Fruit fly (Drosophila melanogaster) whole organism, embryonic: ENCODE results near the gene Cdc23.

ENCODE experiments used
- BEAF-32 ChIP-seq: fragments of 200-800 bp; sonication (Bioruptor generic); optimal IDR thresholded peaks from 3 replicates; lab custom pipeline; 2017; ENCODE audit warnings: missing biosample characterization, missing genetic modification characterization, mild to moderate bottlenecking, moderate library complexity, missing genetic modification reagents
- CG10959 ChIP-seq: fragments of 200-800 bp; sonication (Bioruptor generic); IDR thresholded peaks from 2 replicates; pipeline ENCODE4 v1.3.6; 2022; ENCODE audit warnings: missing biosample characterization, missing genetic modification characterization
- CG12236 ChIP-seq: fragments of 200-800 bp; sonication (Bioruptor generic); optimal IDR thresholded peaks from 2 replicates; lab custom pipeline; 2016; ENCODE audit warnings: missing biosample characterization, missing genetic modification characterization
- CG17328 ChIP-seq: fragments of 200-800 bp; sonication (Bioruptor generic); IDR thresholded peaks from 2 replicates; pipeline ENCODE4 v1.3.6; 2022; ENCODE audit warnings: missing biosample characterization, missing genetic modification characterization
- CG2199 ChIP-seq: fragments of 200-800 bp; sonication (Bioruptor generic); IDR thresholded peaks from 3 replicates; pipeline ENCODE4 v1.3.6; 2022; ENCODE audit warnings: missing biosample characterization, missing genetic modification characterization
- CG30020 ChIP-seq: fragments of 200-800 bp; optimal IDR thresholded peaks from 2 replicates; lab custom pipeline; 2019; ENCODE audit warnings: missing biosample characterization, mild to moderate bottlenecking, missing genetic modification characterization, moderate library complexity
- CG4404 ChIP-seq: fragments of 200-800 bp; sonication (Bioruptor generic); IDR thresholded peaks from 2 replicates; pipeline ENCODE4 v1.3.6; 2022; ENCODE audit warnings: missing biosample characterization, missing genetic modification characterization
- CG5245 ChIP-seq: fragments of 200-800 bp; sonication (Bioruptor generic); optimal IDR thresholded peaks from 3 replicates; lab custom pipeline; 2016; ENCODE audit warnings: missing biosample characterization, missing genetic modification characterization
- CG7839 ChIP-seq: fragments of 200-800 bp; sonication (Bioruptor generic); optimal IDR thresholded peaks from 3 replicates; lab custom pipeline; 2018; ENCODE audit warnings: missing biosample characterization, mild to moderate bottlenecking, missing genetic modification characterization, moderate library complexity
- Camta ChIP-seq: fragments of 200-800 bp; sonication (Bioruptor generic); optimal IDR thresholded peaks from 2 replicates; lab custom pipeline; 2016; ENCODE audit warnings: missing biosample characterization, missing genetic modification characterization
- CoRest ChIP-seq: fragments of 200-800 bp; sonication (Bioruptor generic); optimal IDR thresholded peaks from 3 replicates; lab custom pipeline; 2018; ENCODE audit warnings: missing biosample characterization, mild to moderate bottlenecking, missing genetic modification characterization, moderate library complexity
- ERR ChIP-seq: fragments of 200-800 bp; sonication (Bioruptor generic); optimal IDR thresholded peaks from 2 replicates; lab custom pipeline; 2016; ENCODE audit warnings: missing biosample characterization, missing genetic modification characterization
- Fer1 ChIP-seq: fragments of 200-800 bp; sonication (Bioruptor generic); optimal IDR thresholded peaks from 2 replicates; lab custom pipeline; 2017; ENCODE audit warnings: missing biosample characterization, mild to moderate bottlenecking, missing genetic modification characterization
- HLHmδ ChIP-seq: fragments of 200-800 bp; sonication (Bioruptor generic); optimal IDR thresholded peaks from 2 replicates; lab custom pipeline; 2018; ENCODE audit warnings: missing biosample characterization, mild to moderate bottlenecking, missing genetic modification characterization, moderate library complexity
- Lim3 ChIP-seq: fragments of 200-800 bp; sonication (Bioruptor generic); IDR thresholded peaks from 2 replicates; pipeline ENCODE4 v1.3.6; 2022; ENCODE audit warnings: missing biosample characterization, missing genetic modification characterization
- Lpt ChIP-seq: fragments of >200 bp; optimal IDR thresholded peaks from 2 replicates; lab custom pipeline; 2018; ENCODE audit warnings: missing biosample characterization, missing genetic modification characterization
- Oli ChIP-seq: fragments of 200-800 bp; sonication (Bioruptor generic); optimal IDR thresholded peaks from 2 replicates; lab custom pipeline; 2018; ENCODE audit warnings: missing biosample characterization, mild to moderate bottlenecking, missing genetic modification characterization, moderate library complexity
- Pdp1 ChIP-seq, 2 experiments: fragments of 200-800 bp; sonication (Bioruptor generic); optimal IDR thresholded peaks; 3 replicates each; lab custom pipeline; 2016; ENCODE audit warnings: missing biosample characterization in 2 of 2, missing genetic modification characterization in 2 of 2, mild to moderate bottlenecking in 1 of 2, moderate library complexity in 1 of 2
- Stat92E ChIP-seq, 3 experiments: fragments of >200 bp in 2 of 3; fragments of 200-800 bp in 1 of 3; sonication (Bioruptor generic) in 1 of 3; optimal IDR thresholded peaks; 2 replicates each; lab custom pipeline; 2017 to 2019; ENCODE audit warnings: missing biosample characterization in 3 of 3, missing genetic modification characterization in 3 of 3, mild to moderate bottlenecking in 1 of 3, moderate library complexity in 1 of 3
- Xrp1 ChIP-seq: fragments of 200-800 bp; sonication (Bioruptor generic); IDR thresholded peaks from 2 replicates; pipeline ENCODE4 v1.3.6; 2022; ENCODE audit warnings: missing biosample characterization, missing genetic modification characterization
- abd-A ChIP-seq: fragments of 200-800 bp; sonication (Bioruptor generic); optimal IDR thresholded peaks from 3 replicates; lab custom pipeline; 2019; ENCODE audit warnings: missing biosample characterization, mild to moderate bottlenecking, missing genetic modification characterization, moderate library complexity
- ara ChIP-seq: fragments of 200-800 bp; sonication (Bioruptor generic); IDR thresholded peaks from 2 replicates; pipeline ENCODE4 v1.3.6; 2022; ENCODE audit warnings: missing biosample characterization, missing genetic modification characterization
- caup ChIP-seq: fragments of 200-800 bp; sonication (Bioruptor generic); optimal IDR thresholded peaks from 3 replicates; lab custom pipeline; 2017; ENCODE audit warnings: missing biosample characterization, mild to moderate bottlenecking, missing genetic modification characterization, moderate library complexity; ENCODE audit not compliant: severe bottlenecking
- cg ChIP-seq: fragments of 200-800 bp; sonication (Bioruptor generic); optimal IDR thresholded peaks from 3 replicates; lab custom pipeline; 2019; ENCODE audit warnings: missing biosample characterization, mild to moderate bottlenecking, missing genetic modification characterization, moderate library complexity
- chinmo ChIP-seq: fragments of 200-800 bp; sonication (Bioruptor generic); IDR thresholded peaks from 4 replicates; pipeline ENCODE4 v1.3.6; 2022; ENCODE audit warnings: missing biosample characterization, missing genetic modification characterization; ENCODE audit not compliant: partially characterized antibody
- chm ChIP-seq: fragments of 200-800 bp; sonication (Bioruptor generic); IDR thresholded peaks from 2 replicates; pipeline ENCODE4 v1.3.6; 2022; ENCODE audit warnings: missing biosample characterization, missing genetic modification characterization
- ci ChIP-seq: fragments of 200-800 bp; sonication (Bioruptor generic); IDR thresholded peaks from 3 replicates; pipeline ENCODE4 v1.3.6; 2022; ENCODE audit warnings: missing biosample characterization, missing genetic modification characterization
- crol ChIP-seq: fragments of 200-800 bp; sonication (Bioruptor generic); IDR thresholded peaks from 2 replicates; pipeline ENCODE4 v1.3.6; 2022; ENCODE audit warnings: missing biosample characterization, missing genetic modification characterization
- disco-r ChIP-seq: fragments of 200-800 bp; sonication (Bioruptor generic); optimal IDR thresholded peaks from 2 replicates; lab custom pipeline; 2016; ENCODE audit warnings: missing biosample characterization, missing genetic modification characterization
- kah ChIP-seq: fragments of 200-800 bp; sonication (Bioruptor generic); optimal IDR thresholded peaks from 2 replicates; lab custom pipeline; 2018; ENCODE audit warnings: missing biosample characterization, mild to moderate bottlenecking, missing genetic modification characterization
- kay ChIP-seq: fragments of 200-800 bp; sonication (Bioruptor generic); optimal IDR thresholded peaks from 2 replicates; lab custom pipeline; 2016; ENCODE audit warnings: missing biosample characterization, missing genetic modification characterization
- kni ChIP-seq: fragments of 200-800 bp; sonication (Bioruptor generic); optimal IDR thresholded peaks from 3 replicates; lab custom pipeline; 2017; ENCODE audit warnings: mild to moderate bottlenecking, missing biosample characterization, missing genetic modification reagents, missing genetic modification characterization
- lmd ChIP-seq: fragments of 200-800 bp; sonication (Bioruptor generic); IDR thresholded peaks from 2 replicates; pipeline ENCODE4 v1.3.6; 2022; ENCODE audit warnings: missing biosample characterization, missing genetic modification characterization
- lov ChIP-seq, 2 experiments: fragments of 200-800 bp in 1 of 2; fragments of >200 bp in 1 of 2; sonication (Bioruptor generic) in 1 of 2; IDR thresholded peaks in 1 of 2; optimal IDR thresholded peaks in 1 of 2; 2 replicates in 1 of 2; 3 replicates in 1 of 2; pipeline versions ENCODE4 v1.3.6 to Lab custom; 2017 to 2022; ENCODE audit warnings: missing biosample characterization in 1 of 2, missing genetic modification characterization in 1 of 2
- pros ChIP-seq: fragments of 200-800 bp; sonication (Bioruptor generic); optimal IDR thresholded peaks from 3 replicates; lab custom pipeline; 2019; ENCODE audit warnings: missing biosample characterization, mild to moderate bottlenecking, missing genetic modification characterization, moderate library complexity
- row ChIP-seq: fragments of 200-800 bp; sonication (Bioruptor generic); IDR thresholded peaks from 3 replicates; pipeline ENCODE4 v1.3.6; 2022; ENCODE audit warnings: missing biosample characterization, missing genetic modification characterization
- sens ChIP-seq: fragments of 200-800 bp; sonication (Bioruptor generic); peaks from one replicate; lab custom pipeline; 2016; ENCODE audit warnings: missing biosample characterization, missing genetic modification characterization
- sima ChIP-seq: fragments of 200-800 bp; sonication (Bioruptor generic); optimal IDR thresholded peaks from 2 replicates; lab custom pipeline; 2016; ENCODE audit warnings: missing biosample characterization, missing genetic modification characterization
- tup ChIP-seq: fragments of 200-800 bp; sonication (Bioruptor generic); optimal IDR thresholded peaks from 2 replicates; lab custom pipeline; 2016; ENCODE audit warnings: missing biosample characterization, mild to moderate bottlenecking, missing genetic modification characterization, moderate library complexity
- twi ChIP-seq: fragments of 200-800 bp; optimal IDR thresholded peaks from 2 replicates; lab custom pipeline; 2019; ENCODE audit warnings: missing biosample characterization, mild to moderate bottlenecking, missing genetic modification characterization, moderate library complexity
- zen ChIP-seq: fragments of 200-800 bp; sonication (Bioruptor generic); optimal IDR thresholded peaks from 3 replicates; lab custom pipeline; 2018; ENCODE audit warnings: missing biosample characterization, mild to moderate bottlenecking, missing genetic modification characterization, moderate library complexity

Gene Cdc23

dm6 chr2L:20464385-20464784 is 5.2 kb downstream of the Cdc23 start (continued):
- TF ChIP-seq BEAF-32 (GFP tag; lab: Kevin White, UChicago) (no peak), CG17328 (GFP tag; lab: Robert Waterston, UW) (no peak), row (GFP tag; lab: Robert Waterston, UW) (no peak), kay (GFP tag; lab: Kevin White, UChicago) (no peak)

- no peak for TF ChIP-seq Fer1 (GFP tag; lab: Kevin White, UChicago)
- TF ChIP-seq abd-A (tag; lab: Kevin White, UChicago) = peak; percentile 13
- TF ChIP-seq tup = no peak
- no peak for TF ChIP-seq ERR
- no peak for TF ChIP-seq Lpt (GFP tag; lab: Kevin White, UChicago)
Observed at dm6 chr2L:20473285-20473684, 14.1 kb downstream of the Cdc23 start, which contains the start of gene CG43233. Gene CG43233 (minus strand): TSS chr2L:20473385.

- TF ChIP-seq Lim3 (GFP tag; lab: Robert Waterston, UW) (no peak), CG7839 (no peak), twi (tag; lab: Kevin White, UChicago) (peak; percentile 98), CG30020 (tag; lab: Kevin White, UChicago) (no peak), pros (GFP tag; lab: Kevin White, UChicago) (peak; percentile 41), chm (GFP tag; lab: Robert Waterston, UW) (peak; percentile 54; the same call in 1 of the 2 replicates), CG12236 (GFP tag; lab: Kevin White, UChicago) (no peak), CG4404 (GFP tag; lab: Robert Waterston, UW) (0 out of 2 replicates have a peak, but pooled peaks have one; percentile 14), lmd (peak; percentile 56), CG5245 (GFP tag; lab: Kevin White, UChicago) (no peak), sens (GFP tag; lab: Kevin White, UChicago) (peak; percentile 32), Stat92E (GFP tag; optimal IDR thresholded peaks at IDR 0.05; lab: Kevin White, UChicago) (no peak), Xrp1 (GFP tag; lab: Robert Waterston, UW) (peak; percentile 17; the same call in 1 of the 2 replicates), Oli (tag; lab: Kevin White, UChicago) (no peak), kni (GFP tag; lab: Kevin White, UChicago) (peak; percentile 45), sima (GFP tag; lab: Kevin White, UChicago) (no peak), CoRest (tag; lab: Kevin White, UChicago) (no peak), cg (GFP tag; lab: Kevin White, UChicago) (no peak), CG2199 (GFP tag; lab: Robert Waterston, UW) (0 out of 3 replicates have a peak, but pooled peaks have one; percentile 44), lov (optimal IDR thresholded peaks at IDR 0.05; lab: Kevin White, UChicago) (no peak), lov (GFP tag; IDR thresholded peaks at IDR 0.05; lab: Robert Waterston, UW) (0 out of 3 replicates have a peak, but pooled peaks have one; percentile 46), CG10959 (GFP tag; lab: Robert Waterston, UW) (0 out of 2 replicates have a peak, but pooled peaks have one; percentile 37), caup (GFP tag; lab: Kevin White, UChicago) (no peak), Camta (no peak), kah (GFP tag; lab: Kevin White, UChicago) (peak; percentile 4), chinmo (GFP tag; lab: Robert Waterston, UW) (0 out of 4 replicates have a peak, but pooled peaks have one; percentile 15), HLHmδ (GFP tag; lab: Kevin White, UChicago) (peak; percentile 29), zen (tag; lab: Kevin White, UChicago) (peak; percentile 31), crol (GFP tag; lab: Robert Waterston, UW) (peak; percentile 46; the same call in 1 of the 2 replicates), disco-r (GFP tag; lab: Kevin White, UChicago) (no peak), ara (no peak), ci (GFP tag; lab: Robert Waterston, UW) (0 out of 3 replicates have a peak, but pooled peaks have one; percentile 36), Pdp1 (GFP tag; optimal IDR thresholded peaks at IDR 0.05; lab: Kevin White, UChicago) (peak in 1 of 2 experiments; percentile 69)
- TF ChIP-seq, all 482 proteins: peak for 18
Observed at dm6 chr2L:20476718-20477277, 17.7 kb downstream of the Cdc23 start.
